Fruit fly (Drosophila melanogaster) whole organism, embryonic: Measurements from ENCODE around the gene ClC-a.

ENCODE experiments used
- Awh ChIP-seq: fragments of 200-800 bp; sonication (Bioruptor generic); IDR thresholded peaks from 2 replicates; pipeline ENCODE4, ENCODE4 v1.3.6; 2022; ENCODE audit warnings: missing biosample characterization, missing genetic modification characterization
- Bgb ChIP-seq: fragments of 200-800 bp; sonication (Bioruptor generic); IDR thresholded peaks from 2 replicates; pipeline ENCODE4 v1.3.6; 2022; ENCODE audit warnings: missing biosample characterization, missing genetic modification characterization; ENCODE audit not compliant: partially characterized antibody
- CG10366 ChIP-seq: fragments of 200-800 bp; sonication (Bioruptor generic); IDR thresholded peaks from 2 replicates; pipeline ENCODE4 v1.3.6; 2022; ENCODE audit warnings: missing biosample characterization, missing genetic modification characterization
- CG10565 ChIP-seq: fragments of 200-800 bp; sonication (Bioruptor generic); optimal IDR thresholded peaks from 3 replicates; lab custom pipeline; 2016; ENCODE audit warnings: missing biosample characterization, mild to moderate bottlenecking, missing genetic modification characterization
- CG10654 ChIP-seq: fragments of 200-800 bp; sonication (Bioruptor generic); optimal IDR thresholded peaks from 2 replicates; lab custom pipeline; 2016; ENCODE audit warnings: missing biosample characterization, missing genetic modification characterization
- CG11695 ChIP-seq: fragments of 200-800 bp; sonication (Bioruptor generic); IDR thresholded peaks from 3 replicates; pipeline ENCODE4 v1.3.6; 2022; ENCODE audit warnings: missing biosample characterization, missing genetic modification characterization
- CG12744 ChIP-seq: fragments of 200-800 bp; sonication (Bioruptor generic); optimal IDR thresholded peaks from 2 replicates; lab custom pipeline; 2016; ENCODE audit warnings: missing biosample characterization, missing genetic modification characterization
- CG13424 ChIP-seq: fragments of 200-800 bp; sonication (Bioruptor generic); optimal IDR thresholded peaks from 2 replicates; lab custom pipeline; 2019; ENCODE audit warnings: missing biosample characterization, mild to moderate bottlenecking, missing genetic modification characterization, moderate library complexity
- CG13894 ChIP-seq: fragments of 200-800 bp; sonication (Bioruptor generic); optimal IDR thresholded peaks from 3 replicates; lab custom pipeline; 2018; ENCODE audit warnings: missing biosample characterization, mild to moderate bottlenecking, missing genetic modification characterization, moderate library complexity
- CG15514 ChIP-seq: fragments of 200-800 bp; sonication (Bioruptor generic); optimal IDR thresholded peaks from 3 replicates; lab custom pipeline; 2017; ENCODE audit warnings: missing biosample characterization, missing genetic modification characterization, mild to moderate bottlenecking, moderate library complexity, missing genetic modification reagents
- CG15601 ChIP-seq: fragments of 200-800 bp; sonication (Bioruptor generic); optimal IDR thresholded peaks from 3 replicates; lab custom pipeline; 2019; ENCODE audit warnings: missing biosample characterization, mild to moderate bottlenecking, missing genetic modification characterization, moderate library complexity
- CG30020 ChIP-seq: fragments of 200-800 bp; optimal IDR thresholded peaks from 2 replicates; lab custom pipeline; 2019; ENCODE audit warnings: missing biosample characterization, mild to moderate bottlenecking, missing genetic modification characterization, moderate library complexity
- CG32532 ChIP-seq: fragments of 200-800 bp; sonication (Bioruptor generic); IDR thresholded peaks from 2 replicates; pipeline ENCODE4 v1.3.6; 2022; ENCODE audit warnings: missing biosample characterization, missing genetic modification characterization
- CG32772 ChIP-seq: fragments of 200-800 bp; sonication (Bioruptor generic); IDR thresholded peaks from 2 replicates; pipeline ENCODE4 v1.3.6; 2022; ENCODE audit warnings: missing biosample characterization, missing genetic modification characterization
- CG34224 ChIP-seq: fragments of 200-800 bp; sonication (Bioruptor generic); IDR thresholded peaks from 3 replicates; pipeline ENCODE4 v1.3.6; 2022; ENCODE audit warnings: missing biosample characterization, missing genetic modification characterization; ENCODE audit not compliant: partially characterized antibody
- CG4282 ChIP-seq: fragments of 200-800 bp; sonication (Bioruptor generic); optimal IDR thresholded peaks from 2 replicates; lab custom pipeline; 2016; ENCODE audit warnings: missing biosample characterization, missing genetic modification characterization
- CG6791 ChIP-seq: fragments of 200-800 bp; sonication (Bioruptor generic); IDR thresholded peaks from 3 replicates; pipeline ENCODE4 v1.3.6; 2022; ENCODE audit warnings: missing biosample characterization, missing genetic modification characterization; ENCODE audit not compliant: partially characterized antibody
- CG8089 ChIP-seq: fragments of 200-800 bp; sonication (Bioruptor generic); optimal IDR thresholded peaks from 3 replicates; lab custom pipeline; 2016; ENCODE audit warnings: missing biosample characterization, missing genetic modification characterization
- CG8388 ChIP-seq: fragments of 200-800 bp; sonication (Bioruptor generic); optimal IDR thresholded peaks from 2 replicates; lab custom pipeline; 2019; ENCODE audit warnings: missing biosample characterization, mild to moderate bottlenecking, missing genetic modification characterization, moderate library complexity
- CHES-1-like ChIP-seq: fragments of 200-800 bp; sonication (Bioruptor generic); optimal IDR thresholded peaks from 2 replicates; lab custom pipeline; 2016; ENCODE audit warnings: missing biosample characterization, missing genetic modification characterization
- CoRest ChIP-seq: fragments of 200-800 bp; sonication (Bioruptor generic); optimal IDR thresholded peaks from 3 replicates; lab custom pipeline; 2018; ENCODE audit warnings: missing biosample characterization, mild to moderate bottlenecking, missing genetic modification characterization, moderate library complexity
- D ChIP-seq, 2 experiments: fragments of 200-800 bp in 1 of 2; fragments of >200 bp in 1 of 2; sonication (Bioruptor generic) in 1 of 2; optimal IDR thresholded peaks; 2 replicates in 1 of 2; 3 replicates in 1 of 2; lab custom pipeline; 2017; ENCODE audit warnings: mild to moderate bottlenecking in 1 of 2, missing biosample characterization in 1 of 2, missing genetic modification characterization in 1 of 2, missing genetic modification reagents in 1 of 2
- Dek ChIP-seq: fragments of 200-800 bp; sonication (Bioruptor generic); optimal IDR thresholded peaks from 3 replicates; lab custom pipeline; 2019; ENCODE audit warnings: missing biosample characterization, mild to moderate bottlenecking, missing genetic modification characterization, moderate library complexity
- Gug ChIP-seq: fragments of 200-800 bp; sonication (Bioruptor generic); IDR thresholded peaks from 4 replicates; pipeline ENCODE4 v1.3.6; 2022; ENCODE audit warnings: missing biosample characterization, missing genetic modification characterization
- HLH3B ChIP-seq: fragments of 200-800 bp; sonication (Bioruptor generic); IDR thresholded peaks from 2 replicates; pipeline ENCODE4 v1.3.6; 2022; ENCODE audit warnings: missing biosample characterization, missing genetic modification characterization
- HLH54F ChIP-seq: fragments of 200-800 bp; sonication (Bioruptor generic); optimal IDR thresholded peaks from 3 replicates; lab custom pipeline; 2016; ENCODE audit warnings: missing biosample characterization, missing genetic modification characterization
- Jarid2 ChIP-seq: fragments of 200-800 bp; sonication (Bioruptor generic); optimal IDR thresholded peaks from 3 replicates; lab custom pipeline; 2017; ENCODE audit warnings: mild to moderate bottlenecking, missing biosample characterization, missing genetic modification reagents, missing genetic modification characterization
- MBD-R2 ChIP-seq: fragments of 200-800 bp; sonication (Bioruptor generic); IDR thresholded peaks from 2 replicates; pipeline ENCODE4 v1.3.6; 2022; ENCODE audit warnings: missing biosample characterization, missing genetic modification characterization
- Mes4 ChIP-seq: fragments of 200-800 bp; sonication (Bioruptor generic); optimal IDR thresholded peaks from 2 replicates; lab custom pipeline; 2016; ENCODE audit warnings: missing biosample characterization, missing genetic modification characterization
- NK7.1 ChIP-seq: fragments of 200-800 bp; sonication (Bioruptor generic); optimal IDR thresholded peaks from 3 replicates; lab custom pipeline; 2016; ENCODE audit warnings: missing biosample characterization, missing genetic modification characterization
- Scr ChIP-seq: fragments of 200-800 bp; sonication (Bioruptor generic); IDR thresholded peaks from 2 replicates; pipeline ENCODE4 v1.3.6; 2022; ENCODE audit warnings: missing biosample characterization, missing genetic modification characterization; ENCODE audit not compliant: partially characterized antibody
- Stat92E ChIP-seq, 3 experiments: fragments of >200 bp in 2 of 3; fragments of 200-800 bp in 1 of 3; sonication (Bioruptor generic) in 1 of 3; optimal IDR thresholded peaks; 2 replicates each; lab custom pipeline; 2017 to 2019; ENCODE audit warnings: missing biosample characterization in 3 of 3, missing genetic modification characterization in 3 of 3, mild to moderate bottlenecking in 1 of 3, moderate library complexity in 1 of 3
- dan ChIP-seq: fragments of 200-800 bp; sonication (Bioruptor generic); IDR thresholded peaks from 2 replicates; pipeline ENCODE4 v1.3.6; 2022; ENCODE audit warnings: missing biosample characterization, missing genetic modification characterization
- dmrt11E ChIP-seq: fragments of 200-800 bp; sonication (Bioruptor generic); optimal IDR thresholded peaks from 3 replicates; lab custom pipeline; 2018; ENCODE audit warnings: missing biosample characterization, mild to moderate bottlenecking, missing genetic modification characterization, moderate library complexity
- exex ChIP-seq: fragments of 200-800 bp; sonication (Bioruptor generic); optimal IDR thresholded peaks from 4 replicates; lab custom pipeline; 2018; ENCODE audit warnings: missing biosample characterization, mild to moderate bottlenecking, missing genetic modification characterization, moderate library complexity
- ftz-f1 ChIP-seq: fragments of 200-800 bp; sonication (Bioruptor generic); optimal IDR thresholded peaks from 2 replicates; lab custom pipeline; 2016; ENCODE audit warnings: missing biosample characterization, missing genetic modification characterization
- gcm2 ChIP-seq: fragments of 200-800 bp; sonication (Bioruptor generic); optimal IDR thresholded peaks from 2 replicates; lab custom pipeline; 2016; ENCODE audit warnings: missing biosample characterization, missing genetic modification characterization
- gem ChIP-seq: fragments of 200-800 bp; sonication (Bioruptor generic); optimal IDR thresholded peaks from 2 replicates; lab custom pipeline; 2019; ENCODE audit warnings: missing biosample characterization, mild to moderate bottlenecking, missing genetic modification characterization, moderate library complexity
- gfzf ChIP-seq: fragments of 200-800 bp; sonication (Bioruptor generic); optimal IDR thresholded peaks from 2 replicates; lab custom pipeline; 2016; ENCODE audit warnings: missing biosample characterization, mild to moderate bottlenecking, missing genetic modification characterization, moderate library complexity
- gsb ChIP-seq: fragments of 200-800 bp; sonication (Bioruptor generic); IDR thresholded peaks from 2 replicates; pipeline ENCODE4 v1.3.6; 2022; ENCODE audit warnings: missing biosample characterization, missing genetic modification characterization
- pan ChIP-seq, 4 experiments: fragments of >200 bp in 3 of 4; fragments of 200-800 bp in 1 of 4; sonication (Bioruptor generic) in 1 of 4; optimal IDR thresholded peaks in 3 of 4; IDR thresholded peaks in 1 of 4; 2 replicates each; pipeline versions ENCODE4 v1.3.6 to Lab custom; 2017 to 2022; ENCODE audit warnings: missing biosample characterization in 2 of 4, missing genetic modification characterization in 2 of 4, mixed read lengths in 1 of 4
- pho ChIP-seq: fragments of 200-800 bp; sonication (Bioruptor generic); optimal IDR thresholded peaks from 2 replicates; lab custom pipeline; 2016; ENCODE audit warnings: missing biosample characterization, missing genetic modification characterization
- pita ChIP-seq: fragments of 200-800 bp; sonication (Bioruptor generic); optimal IDR thresholded peaks from 2 replicates; lab custom pipeline; 2017; ENCODE audit warnings: missing biosample characterization, mild to moderate bottlenecking, missing genetic modification characterization
- repo ChIP-seq: fragments of 200-800 bp; sonication (Bioruptor generic); optimal IDR thresholded peaks from 2 replicates; lab custom pipeline; 2016; ENCODE audit warnings: missing biosample characterization, missing genetic modification characterization
- tna ChIP-seq: fragments of 200-800 bp; sonication (Bioruptor generic); IDR thresholded peaks from 2 replicates; pipeline ENCODE4 v1.3.6; 2022; ENCODE audit warnings: missing biosample characterization, missing genetic modification characterization; ENCODE audit not compliant: partially characterized antibody
- ttk ChIP-seq: fragments of 200-800 bp; sonication (Bioruptor generic); IDR thresholded peaks from 2 replicates; pipeline ENCODE4 v2.1.2; 2022; ENCODE audit warnings: missing biosample characterization, missing genetic modification characterization
- twi ChIP-seq: fragments of 200-800 bp; optimal IDR thresholded peaks from 2 replicates; lab custom pipeline; 2019; ENCODE audit warnings: missing biosample characterization, mild to moderate bottlenecking, missing genetic modification characterization, moderate library complexity

ClC-a gene

DNA sequence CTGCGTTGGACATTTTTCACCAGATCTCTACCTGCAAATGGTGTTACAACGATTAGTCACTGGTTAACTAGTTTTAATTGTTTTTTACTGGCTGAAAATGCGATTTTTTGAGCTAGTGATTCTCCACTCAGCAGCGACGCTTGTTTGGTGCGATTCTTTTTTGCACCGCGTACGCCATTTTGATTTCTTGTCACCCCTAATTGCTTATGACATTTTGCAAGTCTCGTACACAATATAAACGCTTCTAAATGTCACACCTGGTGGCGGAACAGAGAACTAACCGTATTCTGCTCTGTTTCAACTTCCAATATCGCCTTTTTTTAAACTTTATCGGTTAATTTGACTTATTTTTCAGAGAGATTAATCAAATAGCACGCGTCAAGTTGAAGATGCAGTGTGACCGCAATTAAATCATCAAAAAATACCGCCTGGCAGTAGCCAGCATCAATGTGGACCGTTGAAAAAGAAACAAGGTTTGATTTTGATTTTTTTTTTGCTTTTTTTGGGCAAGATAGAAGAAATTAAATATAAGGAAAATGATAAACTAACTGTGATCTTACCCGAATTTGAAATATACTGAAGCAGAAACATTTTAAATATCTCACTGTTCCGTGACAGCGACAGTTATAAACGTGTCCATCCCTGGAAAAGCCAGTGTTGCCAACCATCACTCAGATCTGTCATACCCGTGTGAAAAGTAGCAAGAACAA lies 6.1 kb upstream of the ClC-a start, which contains the start of the genes COX5A and glo (continued):
- peak; percentile 75; the same call in 1 of the 2 replicates for TF ChIP-seq HLH3B
- TF ChIP-seq CG13894, result peak; percentile 70
- peak; percentile 35 for TF ChIP-seq twi
- TF ChIP-seq pho (GFP tag; lab: Kevin White, UChicago), result peak; percentile 85
- TF ChIP-seq pita, result no peak
- peak; percentile 73 for TF ChIP-seq CG12744 (GFP tag; lab: Kevin White, UChicago)
- peak; percentile 78 for TF ChIP-seq CoRest
- peak; percentile 72 for TF ChIP-seq repo (GFP tag; lab: Kevin White, UChicago)
- TF ChIP-seq dmrt11E, result peak; percentile 69
- no peak for TF ChIP-seq CG6791
- TF ChIP-seq CG10366 (GFP tag; lab: Robert Waterston, UW), result peak; percentile 79
- peak; percentile 82 for TF ChIP-seq CG30020
- TF ChIP-seq CG32772, result peak; percentile 70
- TF ChIP-seq gcm2, result peak; percentile 64
- peak; percentile 85 for TF ChIP-seq gem
- peak; percentile 70 for TF ChIP-seq Awh (GFP tag; lab: Robert Waterston, UW)
- no peak for TF ChIP-seq dan
- peak; percentile 61 for TF ChIP-seq exex
- TF ChIP-seq gfzf, result peak; percentile 91
- no peak for TF ChIP-seq CG10565 (GFP tag; lab: Kevin White, UChicago)
- TF ChIP-seq CG15601 (tag; lab: Kevin White, UChicago), result peak; percentile 76
- TF ChIP-seq Scr, result peak; percentile 40; the same call in 1 of the 2 replicates
- peak; percentile 58 for TF ChIP-seq CG8388 (GFP tag; lab: Kevin White, UChicago)
- no peak for TF ChIP-seq CG34224 (GFP tag; lab: Robert Waterston, UW)
- peak; percentile 79 for TF ChIP-seq MBD-R2 (GFP tag; lab: Robert Waterston, UW)
- peak; percentile 68 for TF ChIP-seq Dek (tag; lab: Kevin White, UChicago)
- TF ChIP-seq HLH54F (GFP tag; lab: Kevin White, UChicago), result peak; percentile 83
- no peak for TF ChIP-seq Bgb
- TF ChIP-seq Mes4 (GFP tag; lab: Kevin White, UChicago), result peak; percentile 81
- TF ChIP-seq CG13424, result peak; percentile 82
- TF ChIP-seq NK7.1 (GFP tag; lab: Kevin White, UChicago), result peak; percentile 38
- no peak for TF ChIP-seq D (optimal IDR thresholded peaks at IDR 0.05; lab: Kevin White, UChicago)
- peak; percentile 16 for TF ChIP-seq D (GFP tag; optimal IDR thresholded peaks at IDR 0.05; lab: Kevin White, UChicago)
- TF ChIP-seq Jarid2 (GFP tag; lab: Kevin White, UChicago), result peak; percentile 45
- peak; percentile 91 for TF ChIP-seq CHES-1-like (GFP tag; lab: Kevin White, UChicago)
- peak; percentile 62; the same call in 2 of the 3 replicates for TF ChIP-seq CG11695 (GFP tag; lab: Robert Waterston, UW)
- TF ChIP-seq ftz-f1 (GFP tag; lab: Kevin White, UChicago), result peak; percentile 12
- TF ChIP-seq gsb (GFP tag; lab: Robert Waterston, UW), result peak; percentile 59
- no peak for TF ChIP-seq pan (optimal IDR thresholded peaks at IDR 0.05; lab: Kevin White, UChicago)
- TF ChIP-seq pan (GFP tag; optimal IDR thresholded peaks at IDR 0.05 in 1 of 2, IDR thresholded peaks at IDR 0.05 in 1 of 2), result peak in 1 of 2 experiments; percentile 75
- peak; percentile 77 for TF ChIP-seq Gug (GFP tag; lab: Robert Waterston, UW)
- TF ChIP-seq CG15514 (GFP tag; lab: Kevin White, UChicago), result peak; percentile 78
- peak; percentile 83 for TF ChIP-seq CG4282 (GFP tag; lab: Kevin White, UChicago)
- TF ChIP-seq Stat92E (GFP tag; optimal IDR thresholded peaks at IDR 0.05; lab: Kevin White, UChicago), result peak in 1 of 3 experiments; percentile 63
- no peak for TF ChIP-seq tna
- peak; percentile 88 for TF ChIP-seq CG32532 (GFP tag; lab: Robert Waterston, UW)
- peak; percentile 80 for TF ChIP-seq CG10654 (GFP tag; lab: Kevin White, UChicago)
- TF ChIP-seq CG8089 (GFP tag; lab: Kevin White, UChicago), result peak; percentile 64
- peak; percentile 61 for TF ChIP-seq ttk (GFP tag; lab: Robert Waterston, UW)
